Worm (Caenorhabditis elegans): ENCODE results near the gene sru-15.

DNA sequence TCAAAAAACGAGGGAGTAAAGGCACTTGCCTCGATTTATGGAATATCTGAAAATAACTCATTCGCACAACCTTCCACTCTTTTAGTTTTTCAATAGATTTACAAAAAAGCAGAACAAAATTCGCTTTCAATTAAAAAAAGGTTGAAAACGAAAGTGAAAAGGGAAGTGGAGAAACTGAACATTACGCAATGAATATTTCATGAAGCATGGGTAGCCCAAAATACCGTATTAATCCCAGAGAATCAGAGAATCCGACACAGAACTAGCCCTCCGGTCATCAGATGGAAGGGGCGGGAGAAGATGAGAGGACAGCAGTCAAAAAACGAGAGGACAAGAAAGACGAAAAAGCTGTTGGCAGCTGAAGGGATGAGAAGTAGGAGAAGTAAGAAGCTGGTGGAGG lies 24.5 kb upstream of the sru-15 start, which contains the start of gene C30H6.5:
- TF ChIP-seq him-1 (tag; optimal IDR thresholded peaks at IDR 0.05) (no peak), W03F9.2 (tag; optimal IDR thresholded peaks at IDR 0.05) (no peak), dao-5 (tag; optimal IDR thresholded peaks at IDR 0.05) (no peak)

Data from whole organism, L4/young adult.